Worm (Caenorhabditis elegans): ENCODE results near the gene irld-50.
A peak's percentile ranks its signal among the peaks of the same experiment; 100 is the strongest.

irld-50 gene

DNA sequence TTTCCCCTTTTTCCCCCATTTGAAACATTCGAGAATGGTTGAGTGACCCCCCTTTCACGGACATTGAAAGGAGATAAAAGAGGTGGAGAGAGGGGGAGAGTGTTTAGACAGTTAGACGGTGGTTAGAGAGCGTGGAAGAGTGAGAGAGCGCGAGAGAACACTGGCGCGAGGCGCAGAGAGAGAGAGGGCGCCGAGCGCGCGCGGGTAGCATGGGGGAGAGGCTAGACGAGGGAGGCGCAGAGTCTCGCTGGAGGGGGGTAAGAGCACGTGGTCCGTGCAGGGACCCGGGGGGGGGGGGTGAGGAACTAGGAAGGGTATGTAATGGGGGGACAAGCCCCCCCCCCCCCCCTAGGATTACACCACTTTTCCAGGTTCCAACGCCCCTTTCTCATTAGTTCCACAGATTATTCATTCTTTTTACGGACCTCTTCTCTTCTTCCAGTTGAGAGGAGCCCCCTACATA, 30.1 kb upstream of the irld-50 start (continued):
- TF ChIP-seq tlf-1 (GFP tag; optimal IDR thresholded peaks at IDR 0.05), result peak; percentile 75
- TF ChIP-seq ztf-18 (tag; optimal IDR thresholded peaks at IDR 0.05), result no peak
- TF ChIP-seq unc-62 (GFP tag; optimal IDR thresholded peaks at IDR 0.05), result no peak
- 0 out of 2 replicates have a peak, but pooled peaks have one; percentile 16 for TF ChIP-seq aptf-3 (GFP tag; IDR thresholded peaks at IDR 0.05)
- peak; percentile 98 for TF ChIP-seq atf-7 (tag; optimal IDR thresholded peaks at IDR 0.05)
- peak; percentile 73 for TF ChIP-seq akir-1 (GFP tag; optimal IDR thresholded peaks at IDR 0.05)
- peak; percentile 97 for TF ChIP-seq K11D2.4 (GFP tag; IDR thresholded peaks at IDR 0.05)
- no peak for TF ChIP-seq F23B12.7 (tag; optimal IDR thresholded peaks at IDR 0.05; ENCODE audit: insufficient read depth)
- peak; percentile 97 for TF ChIP-seq pbrm-1 (GFP tag; IDR thresholded peaks at IDR 0.05)
- peak; percentile 43 for TF ChIP-seq ets-4 (GFP tag; optimal IDR thresholded peaks at IDR 0.05)
- TF ChIP-seq rpc-1 (optimal IDR thresholded peaks at IDR 0.05), result no peak
- TF ChIP-seq rpc-1 (tag; optimal IDR thresholded peaks at IDR 0.05), result no peak
- peak; percentile 85 for TF ChIP-seq Y95B8A.8 (GFP tag; IDR thresholded peaks at IDR 0.05)
- TF ChIP-seq pha-4 (tag; optimal IDR thresholded peaks at IDR 0.05), result peak; percentile 88
- no peak for TF ChIP-seq him-1 (tag; optimal IDR thresholded peaks at IDR 0.05)
- peak; percentile 4 for TF ChIP-seq sptf-2 (GFP tag; optimal IDR thresholded peaks at IDR 0.05)
- TF ChIP-seq fkh-3 (tag; optimal IDR thresholded peaks at IDR 0.05), result no peak
- peak; percentile 96 for TF ChIP-seq ceh-27 (GFP tag; optimal IDR thresholded peaks at IDR 0.05)
- no peak for TF ChIP-seq rec-8 (tag; optimal IDR thresholded peaks at IDR 0.05)
- no peak for TF ChIP-seq tbx-9 (tag; optimal IDR thresholded peaks at IDR 0.05; ENCODE audit: borderline replicate concordance)
- TF ChIP-seq bed-1 (GFP tag; IDR thresholded peaks at IDR 0.05), result no peak
- TF ChIP-seq repo-1 (tag; optimal IDR thresholded peaks at IDR 0.05), result peak; percentile 91
- peak; percentile 97 for TF ChIP-seq B0336.3 (GFP tag; IDR thresholded peaks at IDR 0.05)
- peak; percentile 93 for TF ChIP-seq K12H6.12 (tag; optimal IDR thresholded peaks at IDR 0.05)
- TF ChIP-seq nhr-27 (tag; optimal IDR thresholded peaks at IDR 0.05), result no peak
- peak; percentile 96 for TF ChIP-seq somi-1 (GFP tag; optimal IDR thresholded peaks at IDR 0.05)
- peak; percentile 94 for TF ChIP-seq ztf-22 (GFP tag; optimal IDR thresholded peaks at IDR 0.05)
- peak; percentile 18 for TF ChIP-seq madf-10 (tag; optimal IDR thresholded peaks at IDR 0.05)
- TF ChIP-seq nhr-80 (tag; optimal IDR thresholded peaks at IDR 0.05), result peak; percentile 23
- TF ChIP-seq unc-130 (GFP tag; optimal IDR thresholded peaks at IDR 0.05), result no peak
- TF ChIP-seq F10E7.11 (tag; optimal IDR thresholded peaks at IDR 0.05), result peak; percentile 62
- TF ChIP-seq ztf-25 (GFP tag; IDR thresholded peaks at IDR 0.05), result no peak
- TF ChIP-seq nfya-2 (GFP tag; IDR thresholded peaks at IDR 0.05), result no peak
- peak; percentile 54 for TF ChIP-seq zim-3 (tag; optimal IDR thresholded peaks at IDR 0.05)
- TF ChIP-seq ztf-6 (GFP tag; IDR thresholded peaks at IDR 0.05), result peak; percentile 58; the same call in 1 of the 2 replicates
- TF ChIP-seq C06A6.2 (GFP tag; conservative IDR thresholded peaks at IDR 0.05), result peak; percentile 95
- TF ChIP-seq lir-1 (GFP tag; conservative IDR thresholded peaks at IDR 0.05), result no peak
- TF ChIP-seq snpc-4 (GFP tag; optimal IDR thresholded peaks at IDR 0.05), result no peak
- TF ChIP-seq snpc-4 (tag; optimal IDR thresholded peaks at IDR 0.05), result peak in 2 of 4 experiments; percentile 22 to 54
- peak; percentile 59; the same call in 1 of the 2 replicates for TF ChIP-seq Y67H2A.10 (GFP tag; conservative IDR thresholded peaks at IDR 0.05)
- TF ChIP-seq ceh-100 (GFP tag; IDR thresholded peaks at IDR 0.05), result peak; percentile 86
- peak; percentile 99 for TF ChIP-seq hmg-1.2 (GFP tag; IDR thresholded peaks at IDR 0.05)
- TF ChIP-seq B0261.1 (tag; optimal IDR thresholded peaks at IDR 0.05), result peak; percentile 24
- TF ChIP-seq egl-18 (GFP tag; IDR thresholded peaks at IDR 0.05), result peak; percentile 91
- peak; percentile 83; the same call in 1 of the 2 replicates for TF ChIP-seq madf-3 (GFP tag; IDR thresholded peaks at IDR 0.05)
- peak; percentile 92 for TF ChIP-seq lin-40 (tag; optimal IDR thresholded peaks at IDR 0.05)
- 0 out of 2 replicates have a peak, but pooled peaks have one; percentile 27 for TF ChIP-seq F37B4.10 (GFP tag; IDR thresholded peaks at IDR 0.05)
- no peak for TF ChIP-seq lsl-1 (GFP tag; optimal IDR thresholded peaks at IDR 0.05)
- peak; percentile 44; the same call in 1 of the 2 replicates for TF ChIP-seq Y56A3A.18 (GFP tag; IDR thresholded peaks at IDR 0.05)

All from whole organism, young adult.